Worm (Caenorhabditis elegans) whole organism, L1 larva: ENCODE results near the gene F54D10.7.
A peak's percentile ranks its signal among the peaks of the same experiment; 100 is the strongest.

Source experiments
- C16A3.4 ChIP-seq: fragments of 150-350 bp; optimal IDR thresholded peaks from 2 replicates; lab custom pipeline; 2014; ENCODE audit warnings: missing biosample characterization, missing genetic modification characterization
- C34B4.2 ChIP-seq: sonication (generic microtip); optimal IDR thresholded peaks from 2 replicates; lab custom pipeline; 2017; ENCODE audit warnings: mild to moderate bottlenecking, missing genetic modification characterization, missing compliant biosample characterization
- F16B12.6 ChIP-seq: fragments of 150-350 bp; optimal IDR thresholded peaks from 2 replicates; lab custom pipeline; 2014; ENCODE audit warnings: missing biosample characterization, missing genetic modification characterization
- Y116A8C.19 ChIP-seq: sonication (generic microtip); optimal IDR thresholded peaks from 2 replicates; lab custom pipeline; 2016; ENCODE audit warnings: missing compliant biosample characterization, missing genetic modification characterization, borderline replicate concordance
- ama-1 ChIP-seq: fragments of 150-350 bp; optimal IDR thresholded peaks from 2 replicates; lab custom pipeline; 2014
- ceh-8 ChIP-seq: fragments of 200-800 bp; sonication (Bioruptor generic); optimal IDR thresholded peaks from 2 replicates; lab custom pipeline; 2018; ENCODE audit warnings: mild to moderate bottlenecking, missing genetic modification characterization, moderate library complexity, missing compliant biosample characterization
- ces-1 ChIP-seq: fragments of 150-350 bp; optimal IDR thresholded peaks from 2 replicates; lab custom pipeline; 2014; ENCODE audit warnings: missing biosample characterization, missing genetic modification reagents, missing genetic modification characterization
- dpl-1 ChIP-seq, 3 experiments: fragments of 150-350 bp in 2 of 3; sonication (generic microtip) in 1 of 3; optimal IDR thresholded peaks; 2 replicates each; lab custom pipeline; 2014 to 2017; ENCODE audit warnings: missing biosample characterization in 3 of 3, missing genetic modification characterization in 3 of 3, missing genetic modification reagents in 3 of 3
- efl-1 ChIP-seq, 4 experiments: fragments of 150-350 bp; optimal IDR thresholded peaks in 3 of 4; peaks in 1 of 4; 1 replicate in 1 of 4; 2 replicates in 3 of 4; lab custom pipeline; 2014; ENCODE audit warnings: missing biosample characterization in 2 of 4, missing genetic modification characterization in 2 of 4, missing genetic modification reagents in 2 of 4
- elt-2 ChIP-seq: sonication (generic microtip); optimal IDR thresholded peaks from 2 replicates; lab custom pipeline; 2016; ENCODE audit warnings: missing genetic modification characterization, mild to moderate bottlenecking, inconsistent platforms, missing compliant biosample characterization, missing genetic modification reagents
- elt-3 ChIP-seq, 6 experiments: fragments of 150-350 bp in 1 of 6; sonication (generic microtip); optimal IDR thresholded peaks; 2 replicates each; lab custom pipeline; 2017 to 2018; ENCODE audit warnings: missing biosample characterization in 6 of 6, missing genetic modification characterization in 6 of 6, inconsistent platforms in 1 of 6
- fkh-8 ChIP-seq: sonication (generic microtip); optimal IDR thresholded peaks from 2 replicates; lab custom pipeline; 2016; ENCODE audit warnings: mild to moderate bottlenecking, missing genetic modification characterization, missing compliant biosample characterization
- fos-1 ChIP-seq: fragments of 150-350 bp; optimal IDR thresholded peaks from 2 replicates; lab custom pipeline; 2014; ENCODE audit warnings: missing biosample characterization, missing genetic modification characterization
- hlh-4 ChIP-seq: sonication (generic microtip); optimal IDR thresholded peaks from 2 replicates; lab custom pipeline; 2016; ENCODE audit warnings: mild to moderate bottlenecking, missing genetic modification characterization, missing compliant biosample characterization
- hpl-2 ChIP-seq: fragments of 150-350 bp; optimal IDR thresholded peaks from 2 replicates; lab custom pipeline; 2014; ENCODE audit warnings: missing biosample characterization, missing genetic modification reagents, missing genetic modification characterization
- jun-1 ChIP-seq: fragments of 150-350 bp; optimal IDR thresholded peaks from 2 replicates; lab custom pipeline; 2014; ENCODE audit warnings: missing biosample characterization, missing genetic modification reagents, missing genetic modification characterization
- lin-13 ChIP-seq: fragments of 150-350 bp; optimal IDR thresholded peaks from 2 replicates; lab custom pipeline; 2014; ENCODE audit warnings: missing biosample characterization, missing genetic modification reagents, missing genetic modification characterization
- lin-15B ChIP-seq: fragments of 150-350 bp; sonication (generic microtip); optimal IDR thresholded peaks from 3 replicates; lab custom pipeline; 2014; ENCODE audit warnings: missing biosample characterization, missing genetic modification characterization
- lin-35 ChIP-seq, 2 experiments: fragments of 150-350 bp; optimal IDR thresholded peaks; 2 replicates each; lab custom pipeline; 2014; ENCODE audit warnings: missing biosample characterization in 2 of 2, missing genetic modification characterization in 2 of 2, missing genetic modification reagents in 2 of 2
- lin-39 ChIP-seq: fragments of 150-350 bp; optimal IDR thresholded peaks from 2 replicates; lab custom pipeline; 2014; ENCODE audit warnings: missing biosample characterization, missing genetic modification reagents, missing genetic modification characterization
- lsy-2 ChIP-seq, 2 experiments: fragments of 150-350 bp; optimal IDR thresholded peaks; 2 replicates each; lab custom pipeline; 2014; ENCODE audit warnings: missing biosample characterization in 2 of 2, missing genetic modification characterization in 2 of 2
- mdl-1 ChIP-seq, 2 experiments: fragments of 150-350 bp; optimal IDR thresholded peaks; 2 replicates each; lab custom pipeline; 2014 to 2017; ENCODE audit warnings: missing biosample characterization in 2 of 2, missing genetic modification characterization in 2 of 2, inconsistent platforms in 1 of 2
- mef-2 ChIP-seq: fragments of 150-350 bp; optimal IDR thresholded peaks from 2 replicates; lab custom pipeline; 2014; ENCODE audit warnings: missing biosample characterization, missing genetic modification characterization
- nhr-12 ChIP-seq: sonication (generic microtip); optimal IDR thresholded peaks from 2 replicates; lab custom pipeline; 2017; ENCODE audit warnings: missing biosample characterization, missing genetic modification characterization
- nhr-19 ChIP-seq: fragments of 200-800 bp; sonication (Bioruptor generic); conservative IDR thresholded peaks from 2 replicates; pipeline ENCODE4 v1.3.6; 2022; ENCODE audit warnings: missing genetic modification characterization, missing compliant biosample characterization
- nhr-20 ChIP-seq: sonication (generic microtip); optimal IDR thresholded peaks from 2 replicates; lab custom pipeline; 2016; ENCODE audit warnings: mild to moderate bottlenecking, missing genetic modification characterization, missing compliant biosample characterization
- nhr-237 ChIP-seq: fragments of 150-350 bp; optimal IDR thresholded peaks from 2 replicates; lab custom pipeline; 2014; ENCODE audit warnings: missing biosample characterization, missing genetic modification characterization
- nhr-47 ChIP-seq: sonication (generic microtip); optimal IDR thresholded peaks from 2 replicates; lab custom pipeline; 2016; ENCODE audit warnings: mild to moderate bottlenecking, missing genetic modification characterization, moderate library complexity, missing compliant biosample characterization
- nhr-71 ChIP-seq: sonication (generic microtip); optimal IDR thresholded peaks from 2 replicates; lab custom pipeline; 2016; ENCODE audit warnings: mild to moderate bottlenecking, missing genetic modification characterization, moderate library complexity, missing compliant biosample characterization
- nhr-77 ChIP-seq: fragments of 150-350 bp; optimal IDR thresholded peaks from 2 replicates; lab custom pipeline; 2014; ENCODE audit warnings: missing biosample characterization, missing genetic modification characterization
- nhr-85 ChIP-seq: sonication (generic microtip); peaks from one replicate; lab custom pipeline; 2016; ENCODE audit warnings: missing genetic modification characterization, inconsistent platforms, missing compliant biosample characterization
- nhr-90 ChIP-seq: sonication (generic microtip); optimal IDR thresholded peaks from 2 replicates; lab custom pipeline; 2016; ENCODE audit warnings: mild to moderate bottlenecking, missing genetic modification characterization, missing compliant biosample characterization; ENCODE audit not compliant: poor library complexity
- pag-3 ChIP-seq: sonication (generic microtip); optimal IDR thresholded peaks from 2 replicates; lab custom pipeline; 2017; ENCODE audit warnings: missing genetic modification characterization, mild to moderate bottlenecking, missing compliant biosample characterization, antibody characterized with exemption, borderline replicate concordance; ENCODE audit not compliant: insufficient read depth
- pax-3 ChIP-seq: fragments of 200-800 bp; sonication (Bioruptor generic); optimal IDR thresholded peaks from 2 replicates; lab custom pipeline; 2018; ENCODE audit warnings: mild to moderate bottlenecking, missing genetic modification characterization, moderate library complexity, missing compliant biosample characterization
- pqm-1 ChIP-seq: sonication (generic microtip); optimal IDR thresholded peaks from 3 replicates; lab custom pipeline; 2017; ENCODE audit warnings: missing biosample characterization, missing genetic modification characterization
- snpc-4 ChIP-seq: fragments of 150-350 bp; optimal IDR thresholded peaks from 2 replicates; lab custom pipeline; 2014; ENCODE audit warnings: missing biosample characterization, missing genetic modification characterization
- sptf-1 ChIP-seq: fragments of 150-350 bp; optimal IDR thresholded peaks from 2 replicates; lab custom pipeline; 2014; ENCODE audit warnings: missing biosample characterization, missing genetic modification characterization
- sup-37 ChIP-seq: fragments of 200-800 bp; sonication (Bioruptor generic); optimal IDR thresholded peaks from 2 replicates; lab custom pipeline; 2018; ENCODE audit warnings: mild to moderate bottlenecking, missing genetic modification characterization, missing compliant biosample characterization
- swsn-7 ChIP-seq: sonication (generic microtip); optimal IDR thresholded peaks from 2 replicates; lab custom pipeline; 2016; ENCODE audit warnings: missing genetic modification characterization, missing compliant biosample characterization
- tbx-2 ChIP-seq: sonication (generic microtip); optimal IDR thresholded peaks from 2 replicates; lab custom pipeline; 2016; ENCODE audit warnings: missing genetic modification characterization, missing compliant biosample characterization
- tlp-1 ChIP-seq: fragments of 150-350 bp; optimal IDR thresholded peaks from 2 replicates; lab custom pipeline; 2014; ENCODE audit warnings: missing biosample characterization, missing genetic modification characterization
- unc-130 ChIP-seq: fragments of 150-350 bp; optimal IDR thresholded peaks from 2 replicates; lab custom pipeline; 2017; ENCODE audit warnings: missing biosample characterization, missing genetic modification characterization, inconsistent platforms
- unc-30 ChIP-seq: sonication (generic microtip); optimal IDR thresholded peaks from 2 replicates; lab custom pipeline; 2017; ENCODE audit warnings: missing biosample characterization, missing genetic modification characterization
- unc-86 ChIP-seq: sonication (generic microtip); optimal IDR thresholded peaks from 2 replicates; lab custom pipeline; 2016; ENCODE audit warnings: missing genetic modification characterization, missing compliant biosample characterization
- xbp-1 ChIP-seq: sonication (generic microtip); optimal IDR thresholded peaks from 2 replicates; lab custom pipeline; 2016; ENCODE audit warnings: missing genetic modification characterization, missing compliant biosample characterization
- zag-1 ChIP-seq: fragments of 150-350 bp; optimal IDR thresholded peaks from 2 replicates; lab custom pipeline; 2014; ENCODE audit warnings: missing biosample characterization, missing genetic modification characterization
- ztf-11 ChIP-seq, 2 experiments: sonication (generic microtip); optimal IDR thresholded peaks; 2 replicates each; lab custom pipeline; 2016 to 2017; ENCODE audit warnings: missing genetic modification characterization in 2 of 2, missing biosample characterization in 1 of 2, missing compliant biosample characterization in 1 of 2
- ztf-4 ChIP-seq: fragments of 150-350 bp; optimal IDR thresholded peaks from 2 replicates; lab custom pipeline; 2014; ENCODE audit warnings: missing biosample characterization, missing genetic modification characterization

The F54D10.7 gene

ce11 chrII:3787151-3787550 is 33.9 kb downstream of the F54D10.7 start, which contains the start of gene T24E12.13:
Gene T24E12.13 (plus strand): TSS chrII:3787451.
- TF ChIP-seq dpl-1 (GFP tag; optimal IDR thresholded peaks at IDR 0.05; lab: Kevin White, UChicago) (no peak), ces-1 (no peak), nhr-85 (tag; lab: Kevin White, UChicago) (no peak), unc-130 (tag; lab: Kevin White, UChicago) (no peak), lin-39 (tag; lab: Kevin White, UChicago) (no peak), C34B4.2 (tag; lab: Kevin White, UChicago) (no peak), nhr-12 (tag; lab: Kevin White, UChicago) (no peak), ztf-4 (tag; lab: Kevin White, UChicago) (no peak), sptf-1 (tag; lab: Kevin White, UChicago) (no peak), elt-3 (tag; optimal IDR thresholded peaks at IDR 0.05; lab: Kevin White, UChicago) (no peak), nhr-77 (tag; lab: Kevin White, UChicago) (no peak), unc-30 (tag; lab: Kevin White, UChicago) (no peak), nhr-47 (tag; lab: Kevin White, UChicago) (no peak), ztf-11 (tag; optimal IDR thresholded peaks at IDR 0.05; lab: Kevin White, UChicago) (no peak), xbp-1 (tag; lab: Kevin White, UChicago) (no peak), sup-37 (GFP tag; lab: Kevin White, UChicago) (no peak), pax-3 (no peak), efl-1 (optimal IDR thresholded peaks at IDR 0.05; lab: Kevin White, UChicago) (no peak), efl-1 (GFP tag; optimal IDR thresholded peaks at IDR 0.05 in 1 of 2; lab: Kevin White, UChicago) (no peak), mef-2 (tag; lab: Kevin White, UChicago) (no peak)

- TF ChIP-seq swsn-7 (tag; lab: Kevin White, UChicago) (no peak), efl-1 (optimal IDR thresholded peaks at IDR 0.05; lab: Kevin White, UChicago) (no peak), efl-1 (GFP tag; optimal IDR thresholded peaks at IDR 0.05 in 1 of 2; lab: Kevin White, UChicago) (peak in 1 of 2 experiments; percentile 84), unc-86 (no peak), pqm-1 (tag; lab: Kevin White, UChicago) (peak; percentile 99), nhr-19 (GFP tag; lab: Robert Waterston, UW) (0 out of 2 replicates have a peak, but pooled peaks have one; percentile 6), zag-1 (tag; lab: Kevin White, UChicago) (no peak), mdl-1 (tag; optimal IDR thresholded peaks at IDR 0.05; lab: Kevin White, UChicago) (no peak), nhr-237 (no peak), lin-35 (GFP tag; optimal IDR thresholded peaks at IDR 0.05; lab: Kevin White, UChicago) (peak in 1 of 2 experiments; percentile 70), pax-3 (peak; percentile 79), Y116A8C.19 (no peak), lin-13 (no peak), C34B4.2 (tag; lab: Kevin White, UChicago) (no peak), nhr-20 (peak; percentile 51), nhr-71 (tag; lab: Kevin White, UChicago) (no peak), jun-1 (peak; percentile 88), tlp-1 (tag; lab: Kevin White, UChicago) (peak; percentile 91), hpl-2 (GFP tag; lab: Kevin White, UChicago) (no peak), lin-15B (no peak), hlh-4 (no peak), fkh-8 (tag; lab: Kevin White, UChicago) (peak; percentile 9), tbx-2 (tag; lab: Kevin White, UChicago) (no peak), lsy-2 (tag; optimal IDR thresholded peaks at IDR 0.05; lab: Kevin White, UChicago) (peak in 1 of 2 experiments; percentile 58), ama-1 (lab: Kevin White, UChicago) (no peak), snpc-4 (no peak), C16A3.4 (tag; lab: Kevin White, UChicago) (no peak), fos-1 (tag; lab: Kevin White, UChicago) (peak; percentile 4), mef-2 (tag; lab: Kevin White, UChicago) (no peak), pag-3 (tag; lab: Kevin White, UChicago) (no peak), elt-2 (peak; percentile 100), nhr-85 (tag; lab: Kevin White, UChicago) (no peak), F16B12.6 (tag; lab: Kevin White, UChicago) (no peak), unc-130 (tag; lab: Kevin White, UChicago) (no peak), ceh-8 (GFP tag; lab: Kevin White, UChicago) (peak; percentile 87), nhr-90 (tag; lab: Kevin White, UChicago) (peak; percentile 47)
Observed at ce11 chrII:3786538-3786937, 34.6 kb downstream of the F54D10.7 start.
